Worm (Caenorhabditis elegans): ENCODE results near the gene abu-11.

abu-11 gene

DNA sequence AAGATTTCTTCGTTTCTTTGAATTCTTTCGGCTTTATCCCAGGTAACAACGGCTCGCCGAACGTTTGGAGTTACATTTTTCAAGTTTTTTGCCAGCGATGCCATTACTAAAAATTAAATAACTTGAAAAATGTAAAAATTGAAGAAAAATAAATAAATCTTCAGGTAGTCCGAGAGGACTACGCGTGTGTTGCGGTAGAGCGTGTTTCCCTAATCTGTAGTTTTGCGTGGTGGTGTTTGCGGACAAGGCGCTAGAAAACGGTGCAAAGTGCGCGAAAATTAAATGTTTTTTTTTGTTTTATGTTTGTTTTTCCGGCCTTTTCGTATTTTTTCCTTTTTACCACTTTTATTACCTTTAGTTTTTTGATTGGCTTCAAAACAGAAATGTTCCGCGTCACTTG, 38.5 kb downstream of the abu-11 start, which contains the start of gene mrpl-28 (continued):
- TF ChIP-seq nhr-102 (tag; optimal IDR thresholded peaks at IDR 0.05) = peak; percentile 74
- peak; percentile 88 for TF ChIP-seq T20F7.1 (GFP tag; optimal IDR thresholded peaks at IDR 0.05)
- peak; percentile 60 for TF ChIP-seq F49E8.2 (tag; optimal IDR thresholded peaks at IDR 0.05; ENCODE audit: borderline replicate concordance)

DNA sequence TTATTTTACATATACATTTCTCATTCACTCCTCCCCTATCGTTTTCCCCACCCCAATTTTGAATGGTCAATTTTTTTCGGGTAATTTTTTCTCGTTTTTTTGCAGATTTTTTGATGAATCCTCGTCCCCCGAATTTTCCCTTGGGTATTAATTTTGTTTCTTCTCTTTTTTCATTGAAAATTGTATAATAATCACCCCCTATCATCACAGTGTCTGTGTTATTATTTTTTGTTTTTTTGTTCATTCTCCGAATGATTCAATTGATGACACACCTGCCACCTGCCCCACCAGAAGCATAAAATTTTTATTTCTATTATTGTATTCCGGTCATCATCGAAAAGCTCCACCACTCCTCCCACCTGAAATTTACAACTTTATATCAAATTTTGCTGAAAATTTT, 42.1 kb downstream of the abu-11 start, which contains the start of gene T25D3.3:
Gene T25D3.3, plus strand, starts transcription at position 301 of the 400 bp plus-strand sequence.
- no peak for TF ChIP-seq mdt-29 (GFP tag; IDR thresholded peaks at IDR 0.05)
- peak; percentile 12 for TF ChIP-seq aha-1 (tag)

DNA sequence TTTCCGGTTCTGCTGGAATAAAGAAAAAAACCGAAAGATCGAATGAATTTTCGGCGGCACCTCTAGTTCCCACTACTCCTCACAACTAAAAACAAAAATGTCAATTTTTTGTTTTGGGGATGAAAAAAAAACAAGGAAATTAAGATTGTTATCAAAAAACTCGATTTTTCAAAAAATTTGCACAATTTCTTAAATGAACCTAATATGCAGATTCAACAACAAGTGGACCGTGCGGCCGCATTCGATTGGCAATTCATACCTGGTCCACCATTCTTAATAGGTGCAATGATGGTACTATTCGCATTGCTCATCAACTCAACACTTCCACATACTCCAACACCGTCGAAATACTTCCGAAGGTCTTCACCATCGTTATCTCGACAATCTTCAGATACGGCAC, 42.9 kb downstream of the abu-11 start:
- TF ChIP-seq nhr-76 (tag; optimal IDR thresholded peaks at IDR 0.05) (no peak), unc-62 (GFP tag; optimal IDR thresholded peaks at IDR 0.05 in 1 of 2) (peak in 1 of 2 experiments; percentile 95), unc-62 (tag; optimal IDR thresholded peaks at IDR 0.05) (no peak), lsy-2 (tag; optimal IDR thresholded peaks at IDR 0.05) (no peak)

DNA sequence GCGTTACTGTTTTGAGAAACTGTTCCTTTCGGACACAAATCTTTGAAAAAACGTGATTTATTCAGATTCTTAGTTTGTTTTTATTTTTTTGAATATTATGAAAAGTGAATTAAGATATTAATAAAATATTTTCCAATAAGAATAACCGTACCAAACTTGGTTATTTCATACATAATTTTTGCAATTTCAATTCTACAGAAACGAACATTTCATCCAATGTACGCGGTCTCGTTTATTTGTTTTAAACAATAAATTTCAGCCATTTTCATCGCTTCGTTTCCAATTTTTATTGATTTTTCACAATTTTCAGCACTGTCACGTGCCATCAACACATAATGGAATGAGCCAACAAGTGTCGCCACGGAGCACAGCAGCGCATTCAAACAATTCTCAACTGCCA, 47.4 kb downstream of the abu-11 start, which contains the start of gene T25D3.4:
Gene T25D3.4, plus strand, starts transcription at position 301 of the 400 bp plus-strand sequence.
- TF ChIP-seq mep-1 (tag; optimal IDR thresholded peaks at IDR 0.05) (no peak), aha-1 (tag) (peak; percentile 29), hif-1 (tag; optimal IDR thresholded peaks at IDR 0.05) (peak in 1 of 2 experiments; percentile 43)

All from whole organism, L4 larva.